Worm (Caenorhabditis elegans) whole organism, early embryonic: ENCODE data around the gene M02B1.3.

Experiments
- B0310.2 ChIP-seq: sonication (generic microtip); optimal IDR thresholded peaks from 2 replicates; lab custom pipeline; 2016; ENCODE audit warnings: mild to moderate bottlenecking, missing genetic modification characterization, missing compliant biosample characterization
- F13C5.2 ChIP-seq: sonication (generic microtip); optimal IDR thresholded peaks from 2 replicates; lab custom pipeline; 2017; ENCODE audit warnings: mild to moderate bottlenecking, missing genetic modification characterization, inconsistent platforms, missing compliant biosample characterization
- aly-1 ChIP-seq: sonication (generic microtip); optimal IDR thresholded peaks from 2 replicates; lab custom pipeline; 2016; ENCODE audit warnings: missing genetic modification characterization, missing compliant biosample characterization
- ama-1 ChIP-seq: fragments of 150-350 bp; optimal IDR thresholded peaks from 2 replicates; lab custom pipeline; 2014
- ceh-13 ChIP-seq: fragments of 200-800 bp; sonication (Bioruptor generic); optimal IDR thresholded peaks from 2 replicates; lab custom pipeline; 2018; ENCODE audit warnings: mild to moderate bottlenecking, missing genetic modification characterization, missing compliant biosample characterization
- ceh-36 ChIP-seq: sonication (generic microtip); optimal IDR thresholded peaks from 2 replicates; lab custom pipeline; 2016; ENCODE audit warnings: missing genetic modification characterization, inconsistent platforms, missing compliant biosample characterization
- ets-7 ChIP-seq: sonication (generic microtip); optimal IDR thresholded peaks from 2 replicates; lab custom pipeline; 2016; ENCODE audit warnings: missing genotype, missing genetic modification characterization, missing compliant biosample characterization
- flt-1 ChIP-seq: fragments of 200-800 bp; sonication (Bioruptor generic); IDR thresholded peaks from 2 replicates; pipeline ENCODE4 v1.3.6; 2022; ENCODE audit warnings: missing genetic modification characterization, missing compliant biosample characterization
- hmbx-1 ChIP-seq: sonication (generic microtip); optimal IDR thresholded peaks from 2 replicates; lab custom pipeline; 2016; ENCODE audit warnings: mild to moderate bottlenecking, missing genetic modification characterization, missing compliant biosample characterization
- hmg-4 ChIP-seq: fragments of 200-800 bp; sonication (Bioruptor generic); optimal IDR thresholded peaks from 2 replicates; lab custom pipeline; 2018; ENCODE audit warnings: mild to moderate bottlenecking, missing genetic modification characterization, missing compliant biosample characterization
- hnd-1 ChIP-seq: sonication (generic microtip); optimal IDR thresholded peaks from 2 replicates; lab custom pipeline; 2016; ENCODE audit warnings: missing genetic modification characterization, missing compliant biosample characterization
- pes-1 ChIP-seq: fragments of 200-800 bp; sonication (Bioruptor generic); IDR thresholded peaks from 2 replicates; pipeline ENCODE4 v1.3.6; 2022; ENCODE audit warnings: missing genetic modification reagents, missing genetic modification characterization, missing compliant biosample characterization
- scrt-1 ChIP-seq: fragments of 200-800 bp; sonication (Bioruptor generic); IDR thresholded peaks from 2 replicates; pipeline ENCODE4 v1.3.6; 2022; ENCODE audit warnings: missing genetic modification characterization, missing compliant biosample characterization
- sea-1 ChIP-seq: fragments of 200-800 bp; sonication (Bioruptor generic); conservative IDR thresholded peaks from 2 replicates; pipeline ENCODE4 v1.3.6; 2022; ENCODE audit warnings: missing genetic modification characterization, missing compliant biosample characterization
- tbx-11 ChIP-seq: fragments of 200-800 bp; sonication (Bioruptor generic); IDR thresholded peaks from 2 replicates; pipeline ENCODE4 v1.3.6; 2022; ENCODE audit warnings: missing genetic modification characterization, missing compliant biosample characterization
- tbx-37 ChIP-seq: fragments of 200-800 bp; sonication (Bioruptor generic); conservative IDR thresholded peaks from 2 replicates; pipeline ENCODE4 v1.3.6; 2022; ENCODE audit warnings: missing genetic modification reagents, missing genetic modification characterization, missing compliant biosample characterization
- tra-4 ChIP-seq: sonication (generic microtip); optimal IDR thresholded peaks from 2 replicates; lab custom pipeline; 2017; ENCODE audit warnings: missing genetic modification characterization, missing compliant biosample characterization

M02B1.3 gene

ce11 chrIV:12836208-12836607 lies at the start of gene M02B1.3:
Gene M02B1.3, plus strand, starts transcription at chrIV:12836508.
- TF ChIP-seq F13C5.2 (tag; lab: Kevin White, UChicago) (no peak), tra-4 (no peak), hnd-1 (tag; lab: Kevin White, UChicago) (no peak), B0310.2 (tag; lab: Kevin White, UChicago) (no peak), tbx-37 (no peak), ets-7 (tag; lab: Kevin White, UChicago) (no peak), flt-1 (GFP tag; lab: Robert Waterston, UW) (no peak), aly-1 (tag; lab: Kevin White, UChicago) (no peak), sea-1 (no peak), pes-1 (no peak)

ce11 chrIV:12789088-12789487 lies 47.2 kb upstream of the M02B1.3 start, which contains the start of gene F07C6.3:
Gene F07C6.3, plus strand, starts transcription at chrIV:12789235.
- TF ChIP-seq hmbx-1 (tag; lab: Kevin White, UChicago) (no peak), F13C5.2 (tag; lab: Kevin White, UChicago) (no peak), aly-1 (tag; lab: Kevin White, UChicago) (no peak), hnd-1 (tag; lab: Kevin White, UChicago) (no peak), ama-1 (no peak), tbx-37 (no peak), ceh-36 (tag; lab: Kevin White, UChicago) (no peak), scrt-1 (GFP tag; lab: Robert Waterston, UW) (no peak), pes-1 (no peak), ets-7 (tag; lab: Kevin White, UChicago) (no peak), flt-1 (GFP tag; lab: Robert Waterston, UW) (no peak), B0310.2 (tag; lab: Kevin White, UChicago) (no peak), hmg-4 (GFP tag; lab: Kevin White, UChicago) (no peak), tbx-11 (GFP tag; lab: Robert Waterston, UW) (no peak), ceh-13 (no peak), sea-1 (no peak), tra-4 (no peak)

ce11 chrIV:12790871-12791270 lies 45.4 kb upstream of the M02B1.3 start, which contains the start of gene F07C6.2:
Gene F07C6.2, plus strand, starts transcription at chrIV:12791171.
- TF ChIP-seq hmg-4 (GFP tag; lab: Kevin White, UChicago) (no peak), tra-4 (no peak), pes-1 (no peak), B0310.2 (tag; lab: Kevin White, UChicago) (no peak), F13C5.2 (tag; lab: Kevin White, UChicago) (no peak), sea-1 (no peak), ama-1 (no peak), hnd-1 (tag; lab: Kevin White, UChicago) (no peak), aly-1 (tag; lab: Kevin White, UChicago) (no peak), ceh-13 (no peak), hmbx-1 (tag; lab: Kevin White, UChicago) (no peak), ets-7 (tag; lab: Kevin White, UChicago) (no peak), tbx-37 (no peak), tbx-11 (GFP tag; lab: Robert Waterston, UW) (no peak), flt-1 (GFP tag; lab: Robert Waterston, UW) (no peak)

- no peak for TF ChIP-seq B0310.2 (tag; lab: Kevin White, UChicago)
- TF ChIP-seq scrt-1 (GFP tag; lab: Robert Waterston, UW), result no peak
- TF ChIP-seq aly-1 (tag; lab: Kevin White, UChicago), result no peak
- TF ChIP-seq hmg-4 (GFP tag; lab: Kevin White, UChicago), result no peak
- no peak for TF ChIP-seq ceh-13
- no peak for TF ChIP-seq tra-4
- no peak for TF ChIP-seq tbx-11 (GFP tag; lab: Robert Waterston, UW)
Observed at ce11 chrIV:12792494-12792893, 43.8 kb upstream of the M02B1.3 start, which contains the start of gene F07C6.6. Gene F07C6.6, plus strand, starts transcription at chrIV:12792794.

- no peak for TF ChIP-seq hnd-1 (tag; lab: Kevin White, UChicago)
- no peak for TF ChIP-seq pes-1
- no peak for TF ChIP-seq aly-1 (tag; lab: Kevin White, UChicago)
- TF ChIP-seq sea-1, result no peak
- TF ChIP-seq hmg-4 (GFP tag; lab: Kevin White, UChicago), result no peak
- TF ChIP-seq B0310.2 (tag; lab: Kevin White, UChicago), result no peak
- TF ChIP-seq tbx-37, result no peak
- no peak for TF ChIP-seq tra-4
- no peak for TF ChIP-seq ama-1
- no peak for TF ChIP-seq ceh-36 (tag; lab: Kevin White, UChicago)
- TF ChIP-seq ets-7 (tag; lab: Kevin White, UChicago), result no peak
Observed at ce11 chrIV:12793621-12794020, 42.7 kb upstream of the M02B1.3 start, which contains the start of gene pin-2. Gene pin-2, plus strand, starts transcription at chrIV:12793847.

ce11 chrIV:12795371-12795936 lies 40.9 kb upstream of the M02B1.3 start:
- TF ChIP-seq scrt-1 (GFP tag; lab: Robert Waterston, UW) (peak; percentile 20; the same call in 1 of the 2 replicates), ceh-36 (tag; lab: Kevin White, UChicago) (no peak)

- no peak for TF ChIP-seq sea-1
- TF ChIP-seq pes-1, result no peak
- no peak for TF ChIP-seq F13C5.2 (tag; lab: Kevin White, UChicago)
- TF ChIP-seq hmg-4 (GFP tag; lab: Kevin White, UChicago), result no peak
Observed at ce11 chrIV:12796811-12797210, 39.5 kb upstream of the M02B1.3 start.

- TF ChIP-seq ama-1 (no peak), ceh-36 (tag; lab: Kevin White, UChicago) (no peak), hmbx-1 (tag; lab: Kevin White, UChicago) (no peak), flt-1 (GFP tag; lab: Robert Waterston, UW) (no peak), ets-7 (tag; lab: Kevin White, UChicago) (no peak), aly-1 (tag; lab: Kevin White, UChicago) (no peak), F13C5.2 (tag; lab: Kevin White, UChicago) (no peak), hmg-4 (GFP tag; lab: Kevin White, UChicago) (no peak), scrt-1 (GFP tag; lab: Robert Waterston, UW) (no peak), B0310.2 (tag; lab: Kevin White, UChicago) (no peak), ceh-13 (no peak), sea-1 (no peak), hnd-1 (tag; lab: Kevin White, UChicago) (no peak), pes-1 (no peak), tra-4 (no peak), tbx-11 (GFP tag; lab: Robert Waterston, UW) (no peak), tbx-37 (no peak)
Observed at ce11 chrIV:12805595-12805994, 30.7 kb upstream of the M02B1.3 start, which contains the start of gene F07C6.4. Gene F07C6.4, plus strand, starts transcription at chrIV:12805924.
